Fruit fly (Drosophila melanogaster): ENCODE data around the gene spen.

- TF ChIP-seq sob (GFP tag; IDR thresholded peaks at IDR 0.05) (no peak), pnt (GFP tag; optimal IDR thresholded peaks at IDR 0.05) (no peak), CG3838 (GFP tag; optimal IDR thresholded peaks at IDR 0.05) (no peak), pan (optimal IDR thresholded peaks at IDR 0.05) (no peak), pan (GFP tag; optimal IDR thresholded peaks at IDR 0.05 in 1 of 2, IDR thresholded peaks at IDR 0.05 in 1 of 2) (no peak), CG2875 (GFP tag; optimal IDR thresholded peaks at IDR 0.05) (no peak), crc (GFP tag; optimal IDR thresholded peaks at IDR 0.05) (no peak), CG8359 (GFP tag; optimal IDR thresholded peaks at IDR 0.05; ENCODE audit: borderline replicate concordance) (no peak), usp (GFP tag; optimal IDR thresholded peaks at IDR 0.05) (no peak), CG3995 (GFP tag; optimal IDR thresholded peaks at IDR 0.05) (no peak), CG15269 (tag; optimal IDR thresholded peaks at IDR 0.05) (no peak)
Observed at dm6 chr2L:140849-141248, 18.0 kb upstream of the spen start, which contains the start of the genes CG31975 and ovm.
